Fruit fly (Drosophila melanogaster) S2 (cell line): ENCODE measurements around the gene SclA.

ENCODE experiments used
- CG8478 ChIP-seq: fragments of >200 bp; optimal IDR thresholded peaks from 2 replicates; lab custom pipeline; 2018
- CTCF ChIP-seq, 2 experiments: fragments of >200 bp; optimal IDR thresholded peaks; 2 replicates each; lab custom pipeline; 2018

- TF ChIP-seq CTCF (optimal IDR thresholded peaks at IDR 0.05; lab: Kevin White, UChicago) (no peak), CG8478 (lab: Kevin White, UChicago) (no peak)
Observed at dm6 chr2L:16790671-16791270, 47.0 kb upstream of the SclA start, which contains the start of gene Cyt-b5-r.
